Worm (Caenorhabditis elegans) whole organism, mixed stage, embryonic: ENCODE results near the gene agt-2.

Experiments
- ceh-83 ChIP-seq: fragments of 200-800 bp; sonication (Bioruptor generic); optimal IDR thresholded peaks from 2 replicates; lab custom pipeline; 2018; ENCODE audit warnings: mild to moderate bottlenecking, missing genetic modification characterization, missing compliant biosample characterization
- cnd-1 ChIP-seq: fragments of 200-800 bp; sonication (Bioruptor generic); optimal IDR thresholded peaks from 2 replicates; lab custom pipeline; 2018; ENCODE audit warnings: mild to moderate bottlenecking, missing genetic modification characterization, missing compliant biosample characterization
- drap-1 ChIP-seq: fragments of 200-800 bp; sonication (Bioruptor generic); optimal IDR thresholded peaks from 3 replicates; lab custom pipeline; 2018; ENCODE audit warnings: mild to moderate bottlenecking, missing genetic modification characterization, missing compliant biosample characterization
- elt-1 ChIP-seq: sonication (generic microtip); optimal IDR thresholded peaks from 2 replicates; lab custom pipeline; 2017; ENCODE audit warnings: missing genetic modification characterization, mild to moderate bottlenecking, missing compliant biosample characterization, antibody characterized with exemption, moderate library complexity, borderline replicate concordance; ENCODE audit not compliant: insufficient read depth
- lsy-2 ChIP-seq: fragments of 150-350 bp; optimal IDR thresholded peaks from 2 replicates; lab custom pipeline; 2014; ENCODE audit warnings: missing biosample characterization, missing genetic modification characterization
- nhr-28 ChIP-seq: fragments of 150-350 bp; optimal IDR thresholded peaks from 2 replicates; lab custom pipeline; 2014; ENCODE audit warnings: missing biosample characterization, missing genetic modification characterization
- pha-4 ChIP-seq: fragments of 150-350 bp; optimal IDR thresholded peaks from 2 replicates; lab custom pipeline; 2018; ENCODE audit warnings: missing biosample characterization, missing genetic modification reagents, missing genetic modification characterization
- snpc-4 ChIP-seq: fragments of 150-350 bp; optimal IDR thresholded peaks from 2 replicates; lab custom pipeline; 2014; ENCODE audit warnings: missing biosample characterization, missing genetic modification characterization
- unc-39 ChIP-seq: fragments of 150-350 bp; optimal IDR thresholded peaks from 2 replicates; lab custom pipeline; 2014; ENCODE audit warnings: missing biosample characterization, missing genetic modification characterization
- unc-62 ChIP-seq: fragments of 150-350 bp; optimal IDR thresholded peaks from 2 replicates; lab custom pipeline; 2014; ENCODE audit warnings: missing biosample characterization, missing genetic modification reagents, missing genetic modification characterization
- ztf-11 ChIP-seq: fragments of 150-350 bp; optimal IDR thresholded peaks from 2 replicates; lab custom pipeline; 2014; ENCODE audit warnings: missing biosample characterization, missing genetic modification characterization

- TF ChIP-seq snpc-4 (no peak), drap-1 (no peak), unc-62 (no peak), ztf-11 (tag; lab: Kevin White, UChicago) (no peak), nhr-28 (tag; lab: Kevin White, UChicago) (no peak), lsy-2 (tag; lab: Kevin White, UChicago) (no peak), ceh-83 (GFP tag; lab: Kevin White, UChicago) (no peak), cnd-1 (tag; lab: Kevin White, UChicago) (no peak), pha-4 (tag; lab: Kevin White, UChicago) (no peak), elt-1 (tag; lab: Kevin White, UChicago) (no peak), unc-39 (tag; lab: Kevin White, UChicago) (no peak)
These were observed 4.6 kb upstream of the agt-2 start for ce11 chrII:5378239-5378521.
